Fruit fly (Drosophila melanogaster) whole organism, embryonic: ENCODE results near the gene Sodh2.

Experiments used
- Asciz ChIP-seq: fragments of 200-800 bp; sonication (Bioruptor generic); optimal IDR thresholded peaks from 2 replicates; lab custom pipeline; 2017; ENCODE audit warnings: missing biosample characterization, mild to moderate bottlenecking, missing genetic modification characterization, missing genetic modification reagents
- CG1024 ChIP-seq: fragments of 200-800 bp; sonication (Bioruptor generic); IDR thresholded peaks from 2 replicates; pipeline ENCODE4 v1.3.6; 2022; ENCODE audit warnings: missing biosample characterization, missing genetic modification characterization
- CG11093 ChIP-seq: fragments of 200-800 bp; sonication (Bioruptor generic); IDR thresholded peaks from 3 replicates; pipeline ENCODE4 v1.3.6; 2022; ENCODE audit warnings: missing biosample characterization, missing genetic modification characterization
- CG12104 ChIP-seq: fragments of 200-800 bp; sonication (Bioruptor generic); optimal IDR thresholded peaks from 3 replicates; lab custom pipeline; 2016; ENCODE audit warnings: missing biosample characterization, missing genetic modification characterization
- CG13296 ChIP-seq: fragments of 200-800 bp; sonication (Bioruptor generic); optimal IDR thresholded peaks from 3 replicates; lab custom pipeline; 2018; ENCODE audit warnings: missing biosample characterization, mild to moderate bottlenecking, missing genetic modification characterization
- CG15601 ChIP-seq: fragments of 200-800 bp; sonication (Bioruptor generic); optimal IDR thresholded peaks from 3 replicates; lab custom pipeline; 2019; ENCODE audit warnings: missing biosample characterization, mild to moderate bottlenecking, missing genetic modification characterization, moderate library complexity
- CG1603 ChIP-seq: fragments of 200-800 bp; sonication (Bioruptor generic); optimal IDR thresholded peaks from 2 replicates; lab custom pipeline; 2019; ENCODE audit warnings: missing biosample characterization, mild to moderate bottlenecking, missing genetic modification characterization, moderate library complexity
- CG16813 ChIP-seq: fragments of 200-800 bp; sonication (Bioruptor generic); IDR thresholded peaks from 3 replicates; pipeline ENCODE4 v1.3.6; 2022; ENCODE audit warnings: missing biosample characterization, missing genetic modification characterization; ENCODE audit not compliant: partially characterized antibody
- CG17328 ChIP-seq: fragments of 200-800 bp; sonication (Bioruptor generic); IDR thresholded peaks from 2 replicates; pipeline ENCODE4 v1.3.6; 2022; ENCODE audit warnings: missing biosample characterization, missing genetic modification characterization
- CG17385 ChIP-seq: fragments of 200-800 bp; sonication (Bioruptor generic); optimal IDR thresholded peaks from 3 replicates; lab custom pipeline; 2018; ENCODE audit warnings: missing biosample characterization, mild to moderate bottlenecking, missing genetic modification characterization
- CG17612 ChIP-seq: fragments of 200-800 bp; sonication (Bioruptor generic); IDR thresholded peaks from 2 replicates; pipeline ENCODE4 v1.3.6; 2022; ENCODE audit warnings: missing biosample characterization, missing genetic modification characterization
- CG3065 ChIP-seq: fragments of 200-800 bp; sonication (Bioruptor generic); optimal IDR thresholded peaks from 2 replicates; lab custom pipeline; 2016; ENCODE audit warnings: missing biosample characterization, missing genetic modification characterization
- CG31365 ChIP-seq: fragments of 200-800 bp; sonication (Bioruptor generic); optimal IDR thresholded peaks from 2 replicates; lab custom pipeline; 2018; ENCODE audit warnings: missing biosample characterization, mild to moderate bottlenecking, missing genetic modification characterization
- CG34422 ChIP-seq: fragments of 200-800 bp; sonication (Bioruptor generic); IDR thresholded peaks from 3 replicates; pipeline ENCODE4 v1.3.6; 2022; ENCODE audit warnings: missing biosample characterization, missing genetic modification characterization
- CG6175 ChIP-seq: fragments of 200-800 bp; sonication (Bioruptor generic); IDR thresholded peaks from 3 replicates; pipeline ENCODE4 v1.3.6; 2022; ENCODE audit warnings: missing biosample characterization, missing genetic modification characterization
- CG6654 ChIP-seq: fragments of 200-800 bp; sonication (Bioruptor generic); optimal IDR thresholded peaks from 2 replicates; lab custom pipeline; 2017; ENCODE audit warnings: missing biosample characterization, mild to moderate bottlenecking, missing genetic modification characterization
- CG6791 ChIP-seq: fragments of 200-800 bp; sonication (Bioruptor generic); IDR thresholded peaks from 3 replicates; pipeline ENCODE4 v1.3.6; 2022; ENCODE audit warnings: missing biosample characterization, missing genetic modification characterization; ENCODE audit not compliant: partially characterized antibody
- CG8924 ChIP-seq: fragments of 200-800 bp; optimal IDR thresholded peaks from 3 replicates; lab custom pipeline; 2019; ENCODE audit warnings: missing biosample characterization, mild to moderate bottlenecking, missing genetic modification characterization, moderate library complexity
- CG9932 ChIP-seq: fragments of 200-800 bp; sonication (Bioruptor generic); IDR thresholded peaks from 2 replicates; pipeline ENCODE4 v1.3.6; 2022; ENCODE audit warnings: missing biosample characterization, missing genetic modification characterization
- D ChIP-seq, 2 experiments: fragments of 200-800 bp in 1 of 2; fragments of >200 bp in 1 of 2; sonication (Bioruptor generic) in 1 of 2; optimal IDR thresholded peaks; 2 replicates in 1 of 2; 3 replicates in 1 of 2; lab custom pipeline; 2017; ENCODE audit warnings: mild to moderate bottlenecking in 1 of 2, missing biosample characterization in 1 of 2, missing genetic modification characterization in 1 of 2, missing genetic modification reagents in 1 of 2
- Dad ChIP-seq: fragments of 200-800 bp; sonication (Bioruptor generic); optimal IDR thresholded peaks from 3 replicates; lab custom pipeline; 2016; ENCODE audit warnings: missing biosample characterization, missing genetic modification characterization
- Doc3 ChIP-seq: fragments of 200-800 bp; sonication (Bioruptor generic); IDR thresholded peaks from 3 replicates; pipeline ENCODE4 v1.3.6; 2022; ENCODE audit warnings: missing biosample characterization, missing genetic modification characterization; ENCODE audit not compliant: partially characterized antibody
- H2.0 ChIP-seq: fragments of 200-800 bp; sonication (Bioruptor generic); IDR thresholded peaks from 2 replicates; pipeline ENCODE4 v1.3.6; 2022; ENCODE audit warnings: missing biosample characterization, missing genetic modification characterization
- Hey ChIP-seq: fragments of 200-800 bp; sonication (Bioruptor generic); optimal IDR thresholded peaks from 3 replicates; lab custom pipeline; 2018; ENCODE audit warnings: missing biosample characterization, mild to moderate bottlenecking, missing genetic modification characterization
- Six4 ChIP-seq: fragments of 200-800 bp; sonication (Bioruptor generic); optimal IDR thresholded peaks from 2 replicates; lab custom pipeline; 2016; ENCODE audit warnings: missing biosample characterization, missing genetic modification characterization
- ac ChIP-seq: fragments of 200-800 bp; sonication (Bioruptor generic); optimal IDR thresholded peaks from 3 replicates; lab custom pipeline; 2017; ENCODE audit warnings: missing biosample characterization, mild to moderate bottlenecking, missing genetic modification characterization
- bcd ChIP-seq: fragments of 200-800 bp; sonication (Bioruptor generic); optimal IDR thresholded peaks from 2 replicates; lab custom pipeline; 2017; ENCODE audit warnings: missing biosample characterization, mild to moderate bottlenecking, missing genetic modification characterization
- bigmax ChIP-seq: fragments of 200-800 bp; sonication (Bioruptor generic); optimal IDR thresholded peaks from 2 replicates; lab custom pipeline; 2018; ENCODE audit warnings: missing biosample characterization, mild to moderate bottlenecking, missing genetic modification characterization
- br ChIP-seq: fragments of >200 bp; optimal IDR thresholded peaks from 2 replicates; lab custom pipeline; 2017
- chif ChIP-seq, 2 experiments: fragments of 200-800 bp; sonication (Bioruptor generic); optimal IDR thresholded peaks; 3 replicates each; lab custom pipeline; 2016; ENCODE audit warnings: missing biosample characterization in 2 of 2, missing genetic modification characterization in 2 of 2
- chinmo ChIP-seq: fragments of 200-800 bp; sonication (Bioruptor generic); IDR thresholded peaks from 4 replicates; pipeline ENCODE4 v1.3.6; 2022; ENCODE audit warnings: missing biosample characterization, missing genetic modification characterization; ENCODE audit not compliant: partially characterized antibody
- chm ChIP-seq: fragments of 200-800 bp; sonication (Bioruptor generic); IDR thresholded peaks from 2 replicates; pipeline ENCODE4 v1.3.6; 2022; ENCODE audit warnings: missing biosample characterization, missing genetic modification characterization
- croc ChIP-seq: fragments of 200-800 bp; sonication (Bioruptor generic); conservative IDR thresholded peaks from 3 replicates; pipeline ENCODE4 v1.3.6; 2022; ENCODE audit warnings: missing biosample characterization, missing genetic modification characterization
- cwo ChIP-seq: fragments of 200-800 bp; sonication (Bioruptor generic); optimal IDR thresholded peaks from 3 replicates; lab custom pipeline; 2017; ENCODE audit warnings: missing biosample characterization, missing genetic modification characterization, mild to moderate bottlenecking, moderate library complexity, missing genetic modification reagents
- dmrt99B ChIP-seq: fragments of 200-800 bp; sonication (Bioruptor generic); optimal IDR thresholded peaks from 2 replicates; lab custom pipeline; 2018; ENCODE audit warnings: missing biosample characterization, mild to moderate bottlenecking, missing genetic modification characterization, moderate library complexity
- ewg ChIP-seq: fragments of 200-800 bp; sonication (Bioruptor generic); optimal IDR thresholded peaks from 3 replicates; lab custom pipeline; 2017; ENCODE audit warnings: mild to moderate bottlenecking, missing biosample characterization, missing genetic modification reagents, missing genetic modification characterization
- gce ChIP-seq: fragments of 200-800 bp; sonication (Bioruptor generic); IDR thresholded peaks from 3 replicates; pipeline ENCODE4 v1.3.6; 2022; ENCODE audit warnings: missing biosample characterization, missing genetic modification characterization
- inv ChIP-seq: fragments of 200-800 bp; sonication (Bioruptor generic); IDR thresholded peaks from 2 replicates; pipeline ENCODE4 v1.3.6; 2022; ENCODE audit warnings: missing biosample characterization, missing genetic modification characterization; ENCODE audit not compliant: partially characterized antibody
- kni ChIP-seq: fragments of 200-800 bp; sonication (Bioruptor generic); optimal IDR thresholded peaks from 3 replicates; lab custom pipeline; 2017; ENCODE audit warnings: mild to moderate bottlenecking, missing biosample characterization, missing genetic modification reagents, missing genetic modification characterization
- lilli ChIP-seq: fragments of 200-800 bp; sonication (Bioruptor generic); optimal IDR thresholded peaks from 3 replicates; lab custom pipeline; 2016; ENCODE audit warnings: missing biosample characterization, missing genetic modification characterization
- lola ChIP-seq, 3 experiments: fragments of >200 bp in 2 of 3; fragments of 200-800 bp in 1 of 3; sonication (Bioruptor generic) in 1 of 3; optimal IDR thresholded peaks; 2 replicates each; lab custom pipeline; 2017 to 2019; ENCODE audit warnings: missing biosample characterization in 3 of 3, missing genetic modification characterization in 3 of 3, mild to moderate bottlenecking in 1 of 3, moderate library complexity in 1 of 3
- pros ChIP-seq: fragments of 200-800 bp; sonication (Bioruptor generic); optimal IDR thresholded peaks from 3 replicates; lab custom pipeline; 2019; ENCODE audit warnings: missing biosample characterization, mild to moderate bottlenecking, missing genetic modification characterization, moderate library complexity
- sd ChIP-seq: fragments of 200-800 bp; sonication (Bioruptor generic); optimal IDR thresholded peaks from 3 replicates; lab custom pipeline; 2018; ENCODE audit warnings: missing biosample characterization, mild to moderate bottlenecking, missing genetic modification characterization, moderate library complexity
- sens ChIP-seq: fragments of 200-800 bp; sonication (Bioruptor generic); peaks from one replicate; lab custom pipeline; 2016; ENCODE audit warnings: missing biosample characterization, missing genetic modification characterization
- sna ChIP-seq: fragments of 200-800 bp; sonication (Bioruptor generic); IDR thresholded peaks from 2 replicates; pipeline ENCODE4 v1.3.6; 2022; ENCODE audit warnings: missing biosample characterization, missing genetic modification characterization; ENCODE audit not compliant: partially characterized antibody
- stc ChIP-seq: fragments of 200-800 bp; sonication (Bioruptor generic); IDR thresholded peaks from 2 replicates; pipeline ENCODE4 v1.3.6; 2022; ENCODE audit warnings: missing biosample characterization, missing genetic modification characterization
- toy ChIP-seq: fragments of 200-800 bp; sonication (Bioruptor generic); IDR thresholded peaks from 2 replicates; pipeline ENCODE4 v1.3.6; 2022; ENCODE audit warnings: missing biosample characterization, missing genetic modification characterization
- usp ChIP-seq: fragments of >200 bp; optimal IDR thresholded peaks from 2 replicates; lab custom pipeline; 2017; ENCODE audit warnings: missing biosample characterization, missing genetic modification characterization
- wor ChIP-seq: fragments of 200-800 bp; sonication (Bioruptor generic); IDR thresholded peaks from 2 replicates; pipeline ENCODE4 v1.3.6; 2022; ENCODE audit warnings: missing biosample characterization, missing genetic modification characterization

Sodh2 gene

dm6 chr3R:10849515-10849973 is 26.6 kb upstream of the Sodh2 start, which contains the start of gene CG42394 (continued):
- TF ChIP-seq CG17385 (GFP tag; lab: Kevin White, UChicago) (peak; percentile 88), br (lab: Kevin White, UChicago) (no peak), Asciz (GFP tag; lab: Kevin White, UChicago) (peak; percentile 97), CG6654 (GFP tag; lab: Kevin White, UChicago) (peak; percentile 89), ac (GFP tag; lab: Kevin White, UChicago) (peak; percentile 90), CG13296 (peak; percentile 94), CG6791 (GFP tag; lab: Robert Waterston, UW) (peak; percentile 48; the same call in 1 of the 3 replicates), toy (GFP tag; lab: Robert Waterston, UW) (peak; percentile 87), sna (GFP tag; lab: Robert Waterston, UW) (no peak), CG17612 (GFP tag; lab: Robert Waterston, UW) (peak; percentile 81), CG1603 (tag; lab: Kevin White, UChicago) (no peak), Hey (tag; lab: Kevin White, UChicago) (peak; percentile 30), CG8924 (peak; percentile 97), chm (peak; percentile 94), dmrt99B (tag; lab: Kevin White, UChicago) (peak; percentile 97), cwo (peak; percentile 95), CG31365 (tag; lab: Kevin White, UChicago) (peak; percentile 40), Six4 (GFP tag; lab: Kevin White, UChicago) (peak; percentile 95), pros (peak; percentile 34), Doc3 (GFP tag; lab: Robert Waterston, UW) (no peak), CG17328 (peak; percentile 95), wor (peak; percentile 89), CG34422 (GFP tag; lab: Robert Waterston, UW) (peak; percentile 93), sd (tag; lab: Kevin White, UChicago) (peak; percentile 72), CG15601 (peak; percentile 93), chif (GFP tag; optimal IDR thresholded peaks at IDR 0.05; lab: Kevin White, UChicago) (peak; percentile 56 to 75), lola (GFP tag; optimal IDR thresholded peaks at IDR 0.05; lab: Kevin White, UChicago) (peak in 1 of 3 experiments; percentile 96), usp (GFP tag; lab: Kevin White, UChicago) (no peak), kni (GFP tag; lab: Kevin White, UChicago) (no peak), sens (peak; percentile 97), chinmo (GFP tag; lab: Robert Waterston, UW) (peak; percentile 64; the same call in 2 of the 4 replicates), H2.0 (GFP tag; lab: Robert Waterston, UW) (peak; percentile 93), stc (peak; percentile 95), CG1024 (peak; percentile 90), ewg (GFP tag; lab: Kevin White, UChicago) (peak; percentile 84), CG16813 (GFP tag; lab: Robert Waterston, UW) (0 out of 3 replicates have a peak, but pooled peaks have one; percentile 41), gce (peak; percentile 90), bcd (peak; percentile 97), D (optimal IDR thresholded peaks at IDR 0.05; lab: Kevin White, UChicago) (no peak), D (GFP tag; optimal IDR thresholded peaks at IDR 0.05; lab: Kevin White, UChicago) (peak; percentile 96), CG12104 (GFP tag; lab: Kevin White, UChicago) (peak; percentile 96), inv (GFP tag; lab: Robert Waterston, UW) (peak; percentile 30; the same call in 1 of the 2 replicates), CG3065 (peak; percentile 81), Dad (GFP tag; lab: Kevin White, UChicago) (peak; percentile 76), bigmax (peak; percentile 48), CG9932 (GFP tag; lab: Robert Waterston, UW) (peak; percentile 88), croc (peak; percentile 92), CG6175 (GFP tag; lab: Robert Waterston, UW) (peak; percentile 85), lilli (peak; percentile 89), CG11093 (GFP tag; lab: Robert Waterston, UW) (peak; percentile 87)
